Worm (Caenorhabditis elegans): ENCODE results near the gene prde-1.

Gene prde-1

DNA sequence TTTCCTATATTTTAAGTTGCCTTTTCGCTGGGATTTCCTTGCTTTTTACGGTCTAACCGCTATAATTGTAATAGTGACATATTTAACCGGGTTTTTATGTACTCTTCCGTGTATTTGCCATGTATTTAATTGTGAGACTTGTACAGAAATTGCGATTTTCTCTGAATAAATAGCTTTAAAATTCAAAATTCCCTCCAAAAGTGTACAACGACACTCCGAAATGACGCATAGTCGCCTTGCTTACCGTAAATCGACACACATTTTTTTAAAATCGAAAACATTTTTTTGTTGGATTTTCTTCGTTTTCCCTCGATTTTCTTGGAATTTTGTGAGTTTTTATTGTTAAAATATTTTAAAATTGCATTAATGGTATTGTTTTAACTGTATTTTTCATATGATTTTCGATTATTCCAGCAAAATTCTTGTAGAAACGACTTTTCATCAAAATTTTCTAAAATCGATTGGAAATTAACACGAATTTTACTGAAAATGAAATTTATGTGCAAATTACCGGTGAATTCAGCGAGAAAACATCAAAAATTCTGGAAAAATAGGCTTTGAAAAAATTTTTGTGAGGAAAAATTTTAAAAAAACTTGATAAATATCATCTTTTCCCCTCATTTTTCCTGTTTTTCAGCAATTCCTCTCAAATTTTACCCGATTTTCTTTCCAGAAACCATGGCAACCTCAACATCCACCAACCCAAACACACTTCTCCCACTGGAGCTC is 31.8 kb downstream of the prde-1 start, which contains the start of gene lsm-5 (continued):
- no peak for TF ChIP-seq ceh-82 (tag; optimal IDR thresholded peaks at IDR 0.05)
- TF ChIP-seq T26A8.4 (GFP tag; IDR thresholded peaks at IDR 0.05) = no peak
- TF ChIP-seq dpl-1 (GFP tag; optimal IDR thresholded peaks at IDR 0.05) = peak; percentile 93
- TF ChIP-seq nhr-28 (tag; optimal IDR thresholded peaks at IDR 0.05) = peak; percentile 33
- no peak for TF ChIP-seq ceh-62 (tag; optimal IDR thresholded peaks at IDR 0.05)
- TF ChIP-seq zip-2 (tag; optimal IDR thresholded peaks at IDR 0.05) = no peak
- TF ChIP-seq D1046.2 (GFP tag; IDR thresholded peaks at IDR 0.05) = no peak
- TF ChIP-seq hif-1 (tag; optimal IDR thresholded peaks at IDR 0.05) = peak in 1 of 2 experiments; percentile 19
- TF ChIP-seq egl-43 (GFP tag; IDR thresholded peaks at IDR 0.05) = no peak
- peak; percentile 85 for TF ChIP-seq nhr-10 (tag; optimal IDR thresholded peaks at IDR 0.05)
- no peak for TF ChIP-seq F26F4.8 (GFP tag; conservative IDR thresholded peaks at IDR 0.05)
- TF ChIP-seq madf-5 (GFP tag; IDR thresholded peaks at IDR 0.05) = no peak
- TF ChIP-seq ztf-11 (tag; optimal IDR thresholded peaks at IDR 0.05) = no peak
- TF ChIP-seq lin-13 (GFP tag; optimal IDR thresholded peaks at IDR 0.05) = no peak
- peak; percentile 75 for TF ChIP-seq mes-2 (tag; optimal IDR thresholded peaks at IDR 0.05; ENCODE audit: poor library complexity, severe bottlenecking)
- no peak for TF ChIP-seq sdz-12 (GFP tag; optimal IDR thresholded peaks at IDR 0.05)
- TF ChIP-seq mdl-1 (tag; optimal IDR thresholded peaks at IDR 0.05) = no peak
- TF ChIP-seq nhr-77 (tag; optimal IDR thresholded peaks at IDR 0.05) = peak; percentile 56
- no peak for TF ChIP-seq ZK337.2 (GFP tag; IDR thresholded peaks at IDR 0.05)
- no peak for TF ChIP-seq arid-1 (GFP tag; conservative IDR thresholded peaks at IDR 0.05)
- TF ChIP-seq ama-1 (optimal IDR thresholded peaks at IDR 0.05) = peak; percentile 94
- no peak for TF ChIP-seq saeg-2 (GFP tag; IDR thresholded peaks at IDR 0.05)
- no peak for TF ChIP-seq fkh-10 (GFP tag; optimal IDR thresholded peaks at IDR 0.05)
- TF ChIP-seq zfp-3 (GFP tag; conservative IDR thresholded peaks at IDR 0.05) = no peak
- no peak for TF ChIP-seq spr-3 (GFP tag; optimal IDR thresholded peaks at IDR 0.05)
- peak; percentile 37 to 73 for TF ChIP-seq lsy-2 (tag; optimal IDR thresholded peaks at IDR 0.05)
- TF ChIP-seq Y75B8A.6 (GFP tag; IDR thresholded peaks at IDR 0.05) = no peak
- TF ChIP-seq daf-12 (tag; optimal IDR thresholded peaks at IDR 0.05) = no peak
- TF ChIP-seq ces-1 (GFP tag; optimal IDR thresholded peaks at IDR 0.05) = no peak
- TF ChIP-seq unc-62 (GFP tag; optimal IDR thresholded peaks at IDR 0.05 in 1 of 2) = peak in 1 of 2 experiments; percentile 81
- no peak for TF ChIP-seq unc-62 (tag; optimal IDR thresholded peaks at IDR 0.05)
- no peak for TF ChIP-seq daf-16 (GFP tag; optimal IDR thresholded peaks at IDR 0.05)
- peak; percentile 50 for TF ChIP-seq daf-16 (tag; optimal IDR thresholded peaks at IDR 0.05)
- TF ChIP-seq lin-38 (GFP tag; IDR thresholded peaks at IDR 0.05) = no peak; the same call in 1 of the 2 replicates
- TF ChIP-seq duxl-1 (tag; optimal IDR thresholded peaks at IDR 0.05; ENCODE audit: poor library complexity) = no peak
- TF ChIP-seq lir-3 (tag; optimal IDR thresholded peaks at IDR 0.05) = no peak

DNA sequence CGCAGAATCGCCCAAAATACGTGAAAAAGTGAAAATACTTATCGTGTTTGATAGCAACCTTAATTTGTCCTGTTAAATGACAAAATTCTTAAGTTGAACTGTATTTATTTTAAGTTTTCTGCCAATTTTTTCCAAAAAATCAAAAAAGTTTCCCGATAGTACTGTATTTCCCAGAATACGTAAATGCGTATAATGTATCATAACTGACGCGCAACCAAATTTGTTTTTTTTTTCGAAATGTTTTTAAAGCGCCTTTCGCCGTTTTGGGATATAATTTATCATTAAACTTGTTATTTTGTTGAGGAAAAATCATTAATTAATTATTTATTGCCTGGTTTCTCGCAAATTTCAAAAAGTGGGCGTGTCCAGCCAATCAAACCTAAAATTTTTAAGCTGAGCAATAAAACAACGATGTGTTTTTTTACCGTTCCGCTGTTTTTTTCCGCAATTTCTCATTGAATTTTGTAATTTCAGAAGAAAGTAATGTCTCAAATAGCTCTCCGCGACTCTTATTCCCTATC is 33.0 kb downstream of the prde-1 start, which contains the start of gene fbxa-95:
Gene fbxa-95, plus strand, starts transcription at position 471 of the 521 bp plus-strand sequence.
- TF ChIP-seq ztf-11 (tag; optimal IDR thresholded peaks at IDR 0.05) = no peak
- TF ChIP-seq aha-1 (tag) = peak; percentile 55
- 0 out of 2 replicates have a peak, but pooled peaks have one; percentile 11 for TF ChIP-seq Y48G9A.11 (GFP tag; IDR thresholded peaks at IDR 0.05)

DNA sequence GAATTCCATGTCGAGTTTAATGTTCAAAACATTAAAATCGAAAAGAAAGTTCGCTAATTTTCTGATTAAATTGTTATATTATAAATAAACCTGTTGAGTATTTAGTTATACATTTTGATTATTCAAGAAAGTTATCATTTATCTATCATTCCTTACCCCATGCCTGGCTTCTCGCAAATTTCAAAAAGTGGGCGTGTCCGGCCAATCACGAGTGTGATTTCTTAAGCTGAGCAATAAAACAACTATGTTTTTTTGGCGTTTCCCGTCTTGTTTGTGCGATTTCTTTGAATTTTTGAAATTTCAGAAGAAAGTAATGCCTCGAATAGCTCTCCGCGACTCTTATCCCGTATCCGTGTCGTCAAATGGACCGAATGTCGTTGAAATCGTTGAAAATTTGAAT is 34.6 kb downstream of the prde-1 start, which contains the start of gene fbxa-94:
Gene fbxa-94, plus strand, starts transcription at position 301 of the 400 bp plus-strand sequence.
- no peak for TF ChIP-seq Y75B8A.6 (GFP tag; IDR thresholded peaks at IDR 0.05)
- no peak for TF ChIP-seq aly-2 (tag; optimal IDR thresholded peaks at IDR 0.05)
- no peak for TF ChIP-seq snpc-4 (tag; optimal IDR thresholded peaks at IDR 0.05)
- TF ChIP-seq ztf-7 (tag; optimal IDR thresholded peaks at IDR 0.05) = no peak
